Worm (Caenorhabditis elegans) whole organism, young adult: ENCODE data around the gene ZK1248.5.

ENCODE experiments used
- B0261.1 ChIP-seq: sonication (generic microtip); optimal IDR thresholded peaks from 2 replicates; lab custom pipeline; 2016; ENCODE audit warnings: mild to moderate bottlenecking, missing genetic modification characterization, moderate library complexity, missing compliant biosample characterization
- F37B4.10 ChIP-seq: fragments of 200-800 bp; sonication (Bioruptor generic); IDR thresholded peaks from 2 replicates; pipeline ENCODE4 v1.3.6; 2022; ENCODE audit warnings: missing genetic modification characterization, missing compliant biosample characterization
- F52B5.7 ChIP-seq: sonication (generic microtip); optimal IDR thresholded peaks from 2 replicates; lab custom pipeline; 2016; ENCODE audit warnings: mild to moderate bottlenecking, missing genetic modification characterization, missing compliant biosample characterization
- F55B11.4 ChIP-seq: sonication (generic microtip); optimal IDR thresholded peaks from 2 replicates; lab custom pipeline; 2016; ENCODE audit warnings: missing compliant biosample characterization, missing genetic modification characterization, borderline replicate concordance; ENCODE audit not compliant: insufficient read depth
- F57C9.4 ChIP-seq: sonication (generic microtip); optimal IDR thresholded peaks from 2 replicates; lab custom pipeline; 2017; ENCODE audit warnings: mild to moderate bottlenecking, missing genetic modification characterization, missing compliant biosample characterization
- K12H6.12 ChIP-seq: fragments of 200-800 bp; sonication (Bioruptor generic); optimal IDR thresholded peaks from 2 replicates; lab custom pipeline; 2018; ENCODE audit warnings: mild to moderate bottlenecking, missing genetic modification characterization, missing compliant biosample characterization
- akir-1 ChIP-seq: fragments of 200-800 bp; sonication (Bioruptor generic); optimal IDR thresholded peaks from 2 replicates; lab custom pipeline; 2018; ENCODE audit warnings: mild to moderate bottlenecking, missing genetic modification characterization, moderate library complexity, missing compliant biosample characterization
- ama-1 ChIP-seq, 3 experiments: fragments of 150-350 bp in 1 of 3; sonication (generic microtip) in 2 of 3; optimal IDR thresholded peaks; 2 replicates each; lab custom pipeline; 2014 to 2018; ENCODE audit warnings: missing biosample characterization in 2 of 3, missing genetic modification characterization in 2 of 3, missing genetic modification reagents in 2 of 3
- aptf-2 ChIP-seq: fragments of 200-800 bp; sonication (Bioruptor generic); conservative IDR thresholded peaks from 2 replicates; pipeline ENCODE4 v1.3.6; 2022; ENCODE audit warnings: missing genetic modification reagents, missing genetic modification characterization, missing compliant biosample characterization
- attf-5 ChIP-seq: fragments of 200-800 bp; sonication (Bioruptor generic); optimal IDR thresholded peaks from 2 replicates; lab custom pipeline; 2018; ENCODE audit warnings: mild to moderate bottlenecking, missing genetic modification characterization, missing compliant biosample characterization
- bed-1 ChIP-seq: fragments of 200-800 bp; sonication (Bioruptor generic); IDR thresholded peaks from 2 replicates; pipeline ENCODE4 v1.3.6; 2022; ENCODE audit warnings: missing genetic modification reagents, missing genetic modification characterization, missing compliant biosample characterization
- bed-2 ChIP-seq: fragments of 200-800 bp; sonication (Bioruptor generic); IDR thresholded peaks from 2 replicates; pipeline ENCODE4 v1.3.6; 2022; ENCODE audit warnings: missing genetic modification reagents, missing genetic modification characterization, missing compliant biosample characterization
- cebp-1 ChIP-seq, 2 experiments: fragments of 200-800 bp in 1 of 2; sonication (Bioruptor generic) in 1 of 2; sonication (generic microtip) in 1 of 2; IDR thresholded peaks in 1 of 2; optimal IDR thresholded peaks in 1 of 2; 2 replicates each; pipeline versions ENCODE4 v1.3.6 to Lab custom; 2017 to 2022; ENCODE audit warnings: missing compliant biosample characterization in 2 of 2, missing genetic modification characterization in 2 of 2, mild to moderate bottlenecking in 1 of 2, missing genetic modification reagents in 1 of 2, moderate library complexity in 1 of 2
- ceh-100 ChIP-seq: fragments of 200-800 bp; sonication (Bioruptor generic); IDR thresholded peaks from 2 replicates; pipeline ENCODE4 v1.3.6; 2022; ENCODE audit warnings: missing genetic modification reagents, missing genetic modification characterization, missing compliant biosample characterization
- ceh-27 ChIP-seq: fragments of 200-800 bp; sonication (Bioruptor generic); optimal IDR thresholded peaks from 2 replicates; lab custom pipeline; 2018; ENCODE audit warnings: mild to moderate bottlenecking, missing genetic modification characterization, moderate library complexity, missing compliant biosample characterization
- efl-1 ChIP-seq: fragments of 150-350 bp; optimal IDR thresholded peaks from 2 replicates; lab custom pipeline; 2014; ENCODE audit warnings: missing biosample characterization, missing genetic modification reagents, missing genetic modification characterization
- egl-18 ChIP-seq: fragments of 200-800 bp; sonication (Bioruptor generic); IDR thresholded peaks from 2 replicates; pipeline ENCODE4 v1.3.6; 2022; ENCODE audit warnings: missing genetic modification reagents, missing genetic modification characterization, missing compliant biosample characterization
- egl-44 ChIP-seq: fragments of 200-800 bp; sonication (Bioruptor generic); IDR thresholded peaks from 2 replicates; pipeline ENCODE4 v1.3.6; 2022; ENCODE audit warnings: missing genetic modification reagents, missing genetic modification characterization, missing compliant biosample characterization
- ekl-4 ChIP-seq: fragments of 200-800 bp; sonication (Bioruptor generic); IDR thresholded peaks from 2 replicates; pipeline ENCODE4 v1.3.6; 2022; ENCODE audit warnings: missing genetic modification reagents, missing genetic modification characterization, missing compliant biosample characterization
- gei-17 ChIP-seq: fragments of 200-800 bp; sonication (Bioruptor generic); optimal IDR thresholded peaks from 2 replicates; lab custom pipeline; 2018; ENCODE audit warnings: mild to moderate bottlenecking, missing genetic modification characterization, missing compliant biosample characterization
- hmg-1.2 ChIP-seq: fragments of 200-800 bp; sonication (Bioruptor generic); IDR thresholded peaks from 2 replicates; pipeline ENCODE4 v1.3.6; 2022; ENCODE audit warnings: missing genetic modification reagents, missing genetic modification characterization, missing compliant biosample characterization
- lsy-27 ChIP-seq: sonication (generic microtip); optimal IDR thresholded peaks from 2 replicates; lab custom pipeline; 2017; ENCODE audit warnings: missing genetic modification characterization, mild to moderate bottlenecking, missing compliant biosample characterization, antibody characterized with exemption, missing genotype, borderline replicate concordance; ENCODE audit not compliant: insufficient read depth
- madf-3 ChIP-seq: fragments of 200-800 bp; sonication (Bioruptor generic); IDR thresholded peaks from 2 replicates; pipeline ENCODE4 v1.3.6; 2022; ENCODE audit warnings: missing genetic modification reagents, missing genetic modification characterization, missing compliant biosample characterization
- mel-28 ChIP-seq: sonication (generic microtip); optimal IDR thresholded peaks from 2 replicates; lab custom pipeline; 2016; ENCODE audit warnings: borderline replicate concordance, mild to moderate bottlenecking, missing genetic modification characterization, missing compliant biosample characterization
- mes-4 ChIP-seq: sonication (generic microtip); optimal IDR thresholded peaks from 2 replicates; lab custom pipeline; 2016; ENCODE audit warnings: missing genotype, missing genetic modification characterization, missing compliant biosample characterization
- nfya-1 ChIP-seq: sonication (generic microtip); optimal IDR thresholded peaks from 2 replicates; lab custom pipeline; 2017; ENCODE audit warnings: antibody characterized with exemption, missing compliant biosample characterization, missing genetic modification characterization, borderline replicate concordance; ENCODE audit not compliant: insufficient read depth
- nfyb-1 ChIP-seq: fragments of 200-800 bp; sonication (Bioruptor generic); IDR thresholded peaks from 2 replicates; pipeline ENCODE4 v1.3.6; 2022; ENCODE audit warnings: missing genetic modification reagents, missing genetic modification characterization, missing compliant biosample characterization
- rpc-1 ChIP-seq, 2 experiments: fragments of 150-350 bp in 1 of 2; sonication (generic microtip) in 1 of 2; optimal IDR thresholded peaks; 2 replicates each; lab custom pipeline; 2014 to 2018; ENCODE audit warnings: missing biosample characterization in 1 of 2, missing genetic modification characterization in 1 of 2, missing genetic modification reagents in 1 of 2, missing genotype in 1 of 2
- snpc-4 ChIP-seq, 5 experiments: fragments of 150-350 bp in 1 of 5; sonication (generic microtip) in 4 of 5; optimal IDR thresholded peaks; 2 replicates each; lab custom pipeline; 2014 to 2018; ENCODE audit warnings: missing genetic modification characterization in 5 of 5, missing biosample characterization in 3 of 5, antibody characterized with exemption in 2 of 5, mild to moderate bottlenecking in 2 of 5, missing compliant biosample characterization in 2 of 5, missing genotype in 2 of 5, moderate library complexity in 2 of 5, missing genetic modification reagents in 1 of 5
- tbx-9 ChIP-seq: sonication (generic microtip); optimal IDR thresholded peaks from 2 replicates; lab custom pipeline; 2016; ENCODE audit warnings: borderline replicate concordance, missing genetic modification characterization, inconsistent platforms, missing compliant biosample characterization
- unc-130 ChIP-seq: sonication (generic microtip); optimal IDR thresholded peaks from 2 replicates; lab custom pipeline; 2016; ENCODE audit warnings: missing genetic modification reagents, missing genetic modification characterization, missing compliant biosample characterization
- unc-62 ChIP-seq: fragments of 150-350 bp; optimal IDR thresholded peaks from 2 replicates; lab custom pipeline; 2014; ENCODE audit warnings: missing biosample characterization, missing genetic modification reagents, missing genetic modification characterization
- ztf-3 ChIP-seq: fragments of 200-800 bp; sonication (Bioruptor generic); optimal IDR thresholded peaks from 2 replicates; lab custom pipeline; 2018; ENCODE audit warnings: mild to moderate bottlenecking, missing genetic modification characterization, missing compliant biosample characterization

ZK1248.5 gene

ce11 chrII:5835146-5835545 is 24.8 kb downstream of the ZK1248.5 start:
- TF ChIP-seq F57C9.4 (no peak), egl-44 (GFP tag; lab: Robert Waterston, UW) (no peak), F55B11.4 (tag; lab: Kevin White, UChicago) (no peak), egl-18 (GFP tag; lab: Robert Waterston, UW) (no peak), tbx-9 (tag; lab: Kevin White, UChicago) (no peak), unc-62 (GFP tag; lab: Kevin White, UChicago) (no peak), efl-1 (GFP tag; lab: Kevin White, UChicago) (no peak), F37B4.10 (GFP tag; lab: Robert Waterston, UW) (no peak), lsy-27 (no peak), attf-5 (GFP tag; lab: Kevin White, UChicago) (no peak), mel-28 (no peak), mes-4 (no peak), F52B5.7 (tag; lab: Kevin White, UChicago) (no peak), ama-1 (optimal IDR thresholded peaks at IDR 0.05; lab: Kevin White, UChicago) (no peak), ama-1 (GFP tag; optimal IDR thresholded peaks at IDR 0.05; lab: Kevin White, UChicago) (no peak), aptf-2 (GFP tag; lab: Robert Waterston, UW) (no peak), ztf-3 (GFP tag; lab: Kevin White, UChicago) (no peak), bed-1 (GFP tag; lab: Robert Waterston, UW) (no peak), ekl-4 (GFP tag; lab: Robert Waterston, UW) (no peak), nfyb-1 (GFP tag; lab: Robert Waterston, UW) (no peak)

ce11 chrII:5836153-5836719 is 25.9 kb downstream of the ZK1248.5 start, which contains the start of gene fzo-1:
Gene fzo-1, minus strand, starts transcription at chrII:5836203.
- no peak for TF ChIP-seq rpc-1 (optimal IDR thresholded peaks at IDR 0.05; lab: Kevin White, UChicago)
- no peak for TF ChIP-seq rpc-1 (tag; optimal IDR thresholded peaks at IDR 0.05; lab: Kevin White, UChicago)
- TF ChIP-seq madf-3 (GFP tag; lab: Robert Waterston, UW): no peak
- peak; percentile 91 for TF ChIP-seq ceh-100 (GFP tag; lab: Robert Waterston, UW)
- no peak for TF ChIP-seq bed-2 (GFP tag; lab: Robert Waterston, UW)
- peak; percentile 17; the same call in 1 of the 2 replicates for TF ChIP-seq hmg-1.2 (GFP tag; lab: Robert Waterston, UW)
- peak; percentile 1 for TF ChIP-seq attf-5 (GFP tag; lab: Kevin White, UChicago)
- no peak for TF ChIP-seq F57C9.4
- TF ChIP-seq egl-44 (GFP tag; lab: Robert Waterston, UW): no peak
- TF ChIP-seq unc-130 (GFP tag; lab: Kevin White, UChicago): peak; percentile 48
- TF ChIP-seq snpc-4 (GFP tag; optimal IDR thresholded peaks at IDR 0.05; lab: Kevin White, UChicago): no peak
- peak in 2 of 4 experiments; percentile 5 to 49 for TF ChIP-seq snpc-4 (tag; optimal IDR thresholded peaks at IDR 0.05; lab: Kevin White, UChicago)
- no peak for TF ChIP-seq nfya-1 (tag; lab: Kevin White, UChicago)
- peak; percentile 33 for TF ChIP-seq ceh-27
- TF ChIP-seq B0261.1 (tag; lab: Kevin White, UChicago): no peak
- no peak for TF ChIP-seq cebp-1 (GFP tag; IDR thresholded peaks at IDR 0.05; lab: Robert Waterston, UW)
- peak; percentile 9 for TF ChIP-seq cebp-1 (tag; optimal IDR thresholded peaks at IDR 0.05; lab: Kevin White, UChicago)
- no peak for TF ChIP-seq egl-18 (GFP tag; lab: Robert Waterston, UW)
- no peak for TF ChIP-seq gei-17 (GFP tag; lab: Kevin White, UChicago)
- no peak for TF ChIP-seq bed-1 (GFP tag; lab: Robert Waterston, UW)
- TF ChIP-seq K12H6.12: peak; percentile 18
- TF ChIP-seq akir-1 (GFP tag; lab: Kevin White, UChicago): peak; percentile 15
- TF ChIP-seq, all 124 proteins: peak for 9
